Worm (Caenorhabditis elegans) whole organism, L1 larva: ENCODE data around the gene F59B10.6.

ENCODE experiments used
- C16A3.4 ChIP-seq: fragments of 150-350 bp; optimal IDR thresholded peaks from 2 replicates; lab custom pipeline; 2014; ENCODE audit warnings: missing biosample characterization, missing genetic modification characterization
- aha-1 ChIP-seq: fragments of 150-350 bp; optimal IDR thresholded peaks from 2 replicates; lab custom pipeline; 2014; ENCODE audit warnings: missing biosample characterization, missing genetic modification characterization
- alr-1 ChIP-seq: fragments of 200-800 bp; sonication (Bioruptor generic); optimal IDR thresholded peaks from 2 replicates; lab custom pipeline; 2018; ENCODE audit warnings: borderline replicate concordance, mild to moderate bottlenecking, missing genetic modification characterization, missing compliant biosample characterization
- aly-2 ChIP-seq: fragments of 150-350 bp; optimal IDR thresholded peaks from 2 replicates; lab custom pipeline; 2014; ENCODE audit warnings: missing biosample characterization, missing genetic modification characterization
- blmp-1 ChIP-seq: fragments of 150-350 bp; optimal IDR thresholded peaks from 2 replicates; lab custom pipeline; 2014; ENCODE audit warnings: missing biosample characterization, missing genetic modification characterization
- ceh-63 ChIP-seq: fragments of 200-800 bp; sonication (Bioruptor generic); optimal IDR thresholded peaks from 2 replicates; lab custom pipeline; 2018; ENCODE audit warnings: mild to moderate bottlenecking, missing genetic modification characterization, missing compliant biosample characterization
- ceh-88 ChIP-seq: fragments of 200-800 bp; sonication (Bioruptor generic); IDR thresholded peaks from 2 replicates; pipeline ENCODE4 v1.3.6; 2022; ENCODE audit warnings: missing genetic modification characterization, missing compliant biosample characterization
- ces-1 ChIP-seq: fragments of 150-350 bp; optimal IDR thresholded peaks from 2 replicates; lab custom pipeline; 2014; ENCODE audit warnings: missing biosample characterization, missing genetic modification reagents, missing genetic modification characterization
- dpl-1 ChIP-seq, 3 experiments: fragments of 150-350 bp in 2 of 3; sonication (generic microtip) in 1 of 3; optimal IDR thresholded peaks; 2 replicates each; lab custom pipeline; 2014 to 2017; ENCODE audit warnings: missing biosample characterization in 3 of 3, missing genetic modification characterization in 3 of 3, missing genetic modification reagents in 3 of 3
- efl-1 ChIP-seq, 4 experiments: fragments of 150-350 bp; optimal IDR thresholded peaks in 3 of 4; peaks in 1 of 4; 1 replicate in 1 of 4; 2 replicates in 3 of 4; lab custom pipeline; 2014; ENCODE audit warnings: missing biosample characterization in 2 of 4, missing genetic modification characterization in 2 of 4, missing genetic modification reagents in 2 of 4
- efl-3 ChIP-seq: fragments of 200-800 bp; sonication (Bioruptor generic); optimal IDR thresholded peaks from 2 replicates; lab custom pipeline; 2018; ENCODE audit warnings: mild to moderate bottlenecking, missing genetic modification characterization, missing compliant biosample characterization
- egl-13 ChIP-seq: sonication (generic microtip); optimal IDR thresholded peaks from 2 replicates; lab custom pipeline; 2016; ENCODE audit warnings: missing genotype, missing genetic modification reagents, missing genetic modification characterization, missing compliant biosample characterization
- egl-27 ChIP-seq, 2 experiments: fragments of 150-350 bp in 1 of 2; sonication (generic microtip); optimal IDR thresholded peaks; 3 replicates each; lab custom pipeline; 2017 to 2018; ENCODE audit warnings: missing biosample characterization in 2 of 2, missing genetic modification characterization in 2 of 2, missing genetic modification reagents in 2 of 2
- elt-2 ChIP-seq: sonication (generic microtip); optimal IDR thresholded peaks from 2 replicates; lab custom pipeline; 2016; ENCODE audit warnings: missing genetic modification characterization, mild to moderate bottlenecking, inconsistent platforms, missing compliant biosample characterization, missing genetic modification reagents
- elt-3 ChIP-seq, 6 experiments: fragments of 150-350 bp in 1 of 6; sonication (generic microtip); optimal IDR thresholded peaks; 2 replicates each; lab custom pipeline; 2017 to 2018; ENCODE audit warnings: missing biosample characterization in 6 of 6, missing genetic modification characterization in 6 of 6, inconsistent platforms in 1 of 6
- fkh-8 ChIP-seq: sonication (generic microtip); optimal IDR thresholded peaks from 2 replicates; lab custom pipeline; 2016; ENCODE audit warnings: mild to moderate bottlenecking, missing genetic modification characterization, missing compliant biosample characterization
- fos-1 ChIP-seq: fragments of 150-350 bp; optimal IDR thresholded peaks from 2 replicates; lab custom pipeline; 2014; ENCODE audit warnings: missing biosample characterization, missing genetic modification characterization
- hlh-4 ChIP-seq: sonication (generic microtip); optimal IDR thresholded peaks from 2 replicates; lab custom pipeline; 2016; ENCODE audit warnings: mild to moderate bottlenecking, missing genetic modification characterization, missing compliant biosample characterization
- jun-1 ChIP-seq: fragments of 150-350 bp; optimal IDR thresholded peaks from 2 replicates; lab custom pipeline; 2014; ENCODE audit warnings: missing biosample characterization, missing genetic modification reagents, missing genetic modification characterization
- lin-13 ChIP-seq: fragments of 150-350 bp; optimal IDR thresholded peaks from 2 replicates; lab custom pipeline; 2014; ENCODE audit warnings: missing biosample characterization, missing genetic modification reagents, missing genetic modification characterization
- lin-14 ChIP-seq: fragments of 200-800 bp; sonication (Bioruptor generic); optimal IDR thresholded peaks from 2 replicates; lab custom pipeline; 2018; ENCODE audit warnings: mild to moderate bottlenecking, missing genetic modification characterization, moderate library complexity, missing compliant biosample characterization
- lin-15B ChIP-seq: fragments of 150-350 bp; sonication (generic microtip); optimal IDR thresholded peaks from 3 replicates; lab custom pipeline; 2014; ENCODE audit warnings: missing biosample characterization, missing genetic modification characterization
- lin-35 ChIP-seq, 2 experiments: fragments of 150-350 bp; optimal IDR thresholded peaks; 2 replicates each; lab custom pipeline; 2014; ENCODE audit warnings: missing biosample characterization in 2 of 2, missing genetic modification characterization in 2 of 2, missing genetic modification reagents in 2 of 2
- lir-3 ChIP-seq: sonication (generic microtip); optimal IDR thresholded peaks from 2 replicates; lab custom pipeline; 2016; ENCODE audit warnings: mild to moderate bottlenecking, missing genetic modification characterization, moderate library complexity, missing compliant biosample characterization; ENCODE audit not compliant: poor library complexity
- lsy-2 ChIP-seq, 2 experiments: fragments of 150-350 bp; optimal IDR thresholded peaks; 2 replicates each; lab custom pipeline; 2014; ENCODE audit warnings: missing biosample characterization in 2 of 2, missing genetic modification characterization in 2 of 2
- mdl-1 ChIP-seq, 2 experiments: fragments of 150-350 bp; optimal IDR thresholded peaks; 2 replicates each; lab custom pipeline; 2014 to 2017; ENCODE audit warnings: missing biosample characterization in 2 of 2, missing genetic modification characterization in 2 of 2, inconsistent platforms in 1 of 2
- nhr-11 ChIP-seq: fragments of 150-350 bp; optimal IDR thresholded peaks from 2 replicates; lab custom pipeline; 2014; ENCODE audit warnings: missing biosample characterization, missing genetic modification characterization
- nhr-237 ChIP-seq: fragments of 150-350 bp; optimal IDR thresholded peaks from 2 replicates; lab custom pipeline; 2014; ENCODE audit warnings: missing biosample characterization, missing genetic modification characterization
- nhr-28 ChIP-seq: fragments of 150-350 bp; optimal IDR thresholded peaks from 2 replicates; lab custom pipeline; 2014; ENCODE audit warnings: missing biosample characterization, missing genetic modification characterization
- nhr-71 ChIP-seq: sonication (generic microtip); optimal IDR thresholded peaks from 2 replicates; lab custom pipeline; 2016; ENCODE audit warnings: mild to moderate bottlenecking, missing genetic modification characterization, moderate library complexity, missing compliant biosample characterization
- nhr-76 ChIP-seq: sonication (generic microtip); optimal IDR thresholded peaks from 2 replicates; lab custom pipeline; 2017; ENCODE audit warnings: missing biosample characterization, missing genetic modification characterization
- nhr-77 ChIP-seq: fragments of 150-350 bp; optimal IDR thresholded peaks from 2 replicates; lab custom pipeline; 2014; ENCODE audit warnings: missing biosample characterization, missing genetic modification characterization
- nhr-84 ChIP-seq: sonication (generic microtip); optimal IDR thresholded peaks from 2 replicates; lab custom pipeline; 2017; ENCODE audit warnings: missing biosample characterization, missing genetic modification characterization
- nhr-85 ChIP-seq: sonication (generic microtip); peaks from one replicate; lab custom pipeline; 2016; ENCODE audit warnings: missing genetic modification characterization, inconsistent platforms, missing compliant biosample characterization
- pax-3 ChIP-seq: fragments of 200-800 bp; sonication (Bioruptor generic); optimal IDR thresholded peaks from 2 replicates; lab custom pipeline; 2018; ENCODE audit warnings: mild to moderate bottlenecking, missing genetic modification characterization, moderate library complexity, missing compliant biosample characterization
- skn-1 ChIP-seq: fragments of 150-350 bp; optimal IDR thresholded peaks from 2 replicates; lab custom pipeline; 2014; ENCODE audit warnings: missing biosample characterization, missing genetic modification characterization
- snpc-4 ChIP-seq: fragments of 150-350 bp; optimal IDR thresholded peaks from 2 replicates; lab custom pipeline; 2014; ENCODE audit warnings: missing biosample characterization, missing genetic modification characterization
- swsn-7 ChIP-seq: sonication (generic microtip); optimal IDR thresholded peaks from 2 replicates; lab custom pipeline; 2016; ENCODE audit warnings: missing genetic modification characterization, missing compliant biosample characterization
- tbx-2 ChIP-seq: sonication (generic microtip); optimal IDR thresholded peaks from 2 replicates; lab custom pipeline; 2016; ENCODE audit warnings: missing genetic modification characterization, missing compliant biosample characterization
- tlp-1 ChIP-seq: fragments of 150-350 bp; optimal IDR thresholded peaks from 2 replicates; lab custom pipeline; 2014; ENCODE audit warnings: missing biosample characterization, missing genetic modification characterization
- unc-30 ChIP-seq: sonication (generic microtip); optimal IDR thresholded peaks from 2 replicates; lab custom pipeline; 2017; ENCODE audit warnings: missing biosample characterization, missing genetic modification characterization
- unc-62 ChIP-seq: fragments of 150-350 bp; optimal IDR thresholded peaks from 2 replicates; lab custom pipeline; 2014; ENCODE audit warnings: missing biosample characterization, missing genetic modification reagents, missing genetic modification characterization
- xbp-1 ChIP-seq: sonication (generic microtip); optimal IDR thresholded peaks from 2 replicates; lab custom pipeline; 2016; ENCODE audit warnings: missing genetic modification characterization, missing compliant biosample characterization
- zag-1 ChIP-seq: fragments of 150-350 bp; optimal IDR thresholded peaks from 2 replicates; lab custom pipeline; 2014; ENCODE audit warnings: missing biosample characterization, missing genetic modification characterization
- ztf-11 ChIP-seq, 2 experiments: sonication (generic microtip); optimal IDR thresholded peaks; 2 replicates each; lab custom pipeline; 2016 to 2017; ENCODE audit warnings: missing genetic modification characterization in 2 of 2, missing biosample characterization in 1 of 2, missing compliant biosample characterization in 1 of 2
- ztf-4 ChIP-seq: fragments of 150-350 bp; optimal IDR thresholded peaks from 2 replicates; lab custom pipeline; 2014; ENCODE audit warnings: missing biosample characterization, missing genetic modification characterization

Gene F59B10.6

ce11 chrII:10566458-10566857 lies 42.2 kb upstream of the F59B10.6 start:
- peak; percentile 30 for TF ChIP-seq lin-14 (GFP tag; lab: Kevin White, UChicago)
- no peak for TF ChIP-seq C16A3.4 (tag; lab: Kevin White, UChicago)

ce11 chrII:10564578-10564977 lies 40.3 kb upstream of the F59B10.6 start, which contains the start of the genes C06A1.6 and C06A1.7:
TSS of gene C06A1.6 (minus strand) at chrII:10564678.
TSS of gene C06A1.7 (plus strand) at chrII:10564891.
- TF ChIP-seq efl-1 (optimal IDR thresholded peaks at IDR 0.05; lab: Kevin White, UChicago), result no peak
- TF ChIP-seq efl-1 (GFP tag; optimal IDR thresholded peaks at IDR 0.05 in 1 of 2; lab: Kevin White, UChicago), result peak in 1 of 2 experiments; percentile 30
- TF ChIP-seq alr-1 (tag; lab: Kevin White, UChicago), result no peak
- TF ChIP-seq, all 84 proteins: peak for 1

DNA sequence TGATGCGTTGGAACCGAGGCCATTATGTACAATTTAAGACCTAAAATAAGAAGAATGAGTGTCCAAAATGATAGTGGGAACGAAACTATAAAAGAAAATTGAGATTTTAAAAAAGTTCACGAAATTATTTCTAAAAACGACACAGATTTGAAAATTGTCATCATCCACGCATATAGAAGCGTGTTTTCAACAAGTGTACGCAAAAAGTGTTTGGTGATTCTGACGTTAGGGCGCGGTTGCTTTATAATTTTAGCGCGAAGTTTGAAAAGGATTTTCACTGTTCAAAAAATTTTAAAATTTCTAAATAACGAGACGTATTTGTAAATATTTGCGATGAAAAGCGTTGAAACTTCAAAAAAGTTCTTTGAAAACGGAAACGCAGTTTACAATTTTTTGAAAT lies 39.1 kb upstream of the F59B10.6 start, which contains the start of gene cdc-48.1:
Gene cdc-48.1 (minus strand): TSS at position 40 of the 400 bp plus-strand sequence.
- TF ChIP-seq pax-3 (tag; lab: Kevin White, UChicago) (peak; percentile 99), blmp-1 (peak; percentile 95), nhr-76 (tag; lab: Kevin White, UChicago) (peak; percentile 88), C16A3.4 (tag; lab: Kevin White, UChicago) (peak; percentile 100), hlh-4 (peak; percentile 64), nhr-77 (tag; lab: Kevin White, UChicago) (peak; percentile 100), efl-3 (GFP tag; lab: Kevin White, UChicago) (peak; percentile 88), nhr-84 (tag; lab: Kevin White, UChicago) (peak; percentile 98), lir-3 (tag; lab: Kevin White, UChicago) (peak; percentile 98), egl-13 (peak; percentile 100), nhr-237 (peak; percentile 100), nhr-28 (tag; lab: Kevin White, UChicago) (peak; percentile 77), swsn-7 (tag; lab: Kevin White, UChicago) (peak; percentile 100), ztf-4 (peak; percentile 100), mdl-1 (tag; optimal IDR thresholded peaks at IDR 0.05; lab: Kevin White, UChicago) (peak; percentile 82 to 99), unc-62 (GFP tag; lab: Kevin White, UChicago) (peak; percentile 100), lin-15B (tag; lab: Kevin White, UChicago) (peak; percentile 100), ztf-11 (tag; optimal IDR thresholded peaks at IDR 0.05; lab: Kevin White, UChicago) (peak in 1 of 2 experiments; percentile 98), aly-2 (tag; lab: Kevin White, UChicago) (peak; percentile 100), xbp-1 (tag; lab: Kevin White, UChicago) (peak; percentile 100), elt-2 (tag; lab: Kevin White, UChicago) (peak; percentile 97), nhr-85 (tag; lab: Kevin White, UChicago) (peak; percentile 100), alr-1 (tag; lab: Kevin White, UChicago) (no peak), fos-1 (tag; lab: Kevin White, UChicago) (peak; percentile 100), egl-27 (tag; optimal IDR thresholded peaks at IDR 0.05; lab: Kevin White, UChicago) (peak; percentile 90 to 100), efl-1 (optimal IDR thresholded peaks at IDR 0.05; lab: Kevin White, UChicago) (peak; percentile 100), efl-1 (GFP tag; optimal IDR thresholded peaks at IDR 0.05 in 1 of 2; lab: Kevin White, UChicago) (peak; percentile 100), nhr-11 (tag; lab: Kevin White, UChicago) (peak; percentile 100), jun-1 (peak; percentile 99), ces-1 (GFP tag; lab: Kevin White, UChicago) (peak; percentile 97), snpc-4 (peak; percentile 95), lin-14 (GFP tag; lab: Kevin White, UChicago) (peak; percentile 100), ceh-88 (GFP tag; lab: Robert Waterston, UW) (peak; percentile 99), tbx-2 (tag; lab: Kevin White, UChicago) (peak; percentile 100), nhr-71 (tag; lab: Kevin White, UChicago) (peak; percentile 100), ceh-63 (GFP tag; lab: Kevin White, UChicago) (peak; percentile 91), elt-3 (tag; optimal IDR thresholded peaks at IDR 0.05; lab: Kevin White, UChicago) (peak; percentile 99 to 100 (median 100)), lin-13 (GFP tag; lab: Kevin White, UChicago) (peak; percentile 100), aha-1 (peak; percentile 97), zag-1 (tag; lab: Kevin White, UChicago) (peak; percentile 100), fkh-8 (peak; percentile 100), unc-30 (peak; percentile 99), dpl-1 (GFP tag; optimal IDR thresholded peaks at IDR 0.05; lab: Kevin White, UChicago) (peak; percentile 100), lin-35 (GFP tag; optimal IDR thresholded peaks at IDR 0.05; lab: Kevin White, UChicago) (peak; percentile 100), skn-1 (peak; percentile 100), tlp-1 (tag; lab: Kevin White, UChicago) (no peak), lsy-2 (tag; optimal IDR thresholded peaks at IDR 0.05; lab: Kevin White, UChicago) (peak; percentile 98 to 99)
